Fruit fly (Drosophila melanogaster) ovary, adult (tissue): Measurements from ENCODE around the gene CG12795.
A peak's percentile ranks its signal among the peaks of the same experiment; 100 is the strongest.

Experiments used
- CG17801 ChIP-seq: fragments of 200-800 bp; optimal IDR thresholded peaks from 2 replicates; lab custom pipeline; 2019; ENCODE audit warnings: missing biosample characterization, mild to moderate bottlenecking, missing genetic modification characterization, moderate library complexity; ENCODE audit not compliant: partially characterized antibody

The CG12795 gene

DNA sequence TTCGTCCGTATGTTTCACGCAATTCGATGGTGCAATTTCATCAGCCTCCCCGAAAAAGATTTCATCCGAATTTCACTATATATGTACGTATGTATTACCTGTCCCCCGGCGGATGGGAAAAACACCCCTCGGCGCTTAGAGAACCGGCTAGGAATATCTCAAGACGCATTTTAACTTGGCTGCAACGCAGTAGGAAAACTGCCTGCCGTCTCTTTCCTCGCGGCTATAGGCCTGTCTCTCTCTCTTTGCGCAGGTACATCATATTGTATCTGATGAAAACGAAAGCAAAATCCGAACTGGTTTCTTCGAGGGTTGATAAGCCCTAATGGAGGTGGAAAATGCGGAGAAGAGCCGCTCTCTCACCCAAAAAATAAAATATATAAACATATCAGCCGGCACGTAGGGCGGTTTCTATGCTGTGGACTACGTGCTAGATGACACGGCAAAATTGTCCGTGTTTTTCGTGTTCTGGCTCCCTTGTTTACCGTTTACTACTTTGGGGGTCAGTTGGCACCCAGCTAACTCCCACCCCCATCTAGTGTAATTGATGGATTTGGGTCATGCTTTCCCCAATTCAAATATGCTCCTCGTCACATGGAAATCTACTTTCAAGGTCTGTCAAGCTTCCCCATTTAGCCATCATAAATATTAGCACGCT lies 24.3 kb downstream of the CG12795 start:
- TF ChIP-seq CG17801, result no peak

DNA sequence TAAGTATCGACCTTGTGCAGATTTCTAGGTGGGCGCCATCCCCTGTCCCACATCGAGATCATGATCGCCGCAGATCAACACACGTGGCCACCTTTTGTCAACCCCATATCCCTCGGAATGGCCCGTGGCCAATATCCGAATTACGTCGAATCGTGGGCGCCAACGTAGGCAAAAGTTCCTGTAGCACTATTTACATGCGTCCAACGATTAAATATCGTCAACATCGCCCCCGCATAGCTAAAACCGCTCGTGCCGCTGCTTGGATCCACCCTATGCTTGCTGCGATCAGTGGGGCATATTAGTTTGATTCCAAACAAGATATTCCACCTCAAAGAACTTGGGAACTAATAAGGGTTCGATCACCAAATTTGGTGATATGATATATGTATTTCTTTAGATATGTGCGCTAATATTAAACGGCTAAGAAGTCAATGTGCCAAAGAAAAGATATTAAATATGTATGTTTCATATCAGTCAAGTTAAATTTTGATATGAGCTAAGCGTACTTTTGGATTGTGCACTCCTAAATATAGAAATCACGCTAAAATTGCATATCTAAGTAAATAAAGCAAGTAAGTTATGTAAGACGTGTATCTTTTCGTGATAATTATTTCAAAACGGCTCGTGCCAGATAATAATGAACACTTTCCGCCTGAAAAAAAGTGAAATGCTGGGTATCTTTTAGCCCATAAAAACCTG lies 24.9 kb downstream of the CG12795 start:
- peak; percentile 5 for TF ChIP-seq CG17801

DNA sequence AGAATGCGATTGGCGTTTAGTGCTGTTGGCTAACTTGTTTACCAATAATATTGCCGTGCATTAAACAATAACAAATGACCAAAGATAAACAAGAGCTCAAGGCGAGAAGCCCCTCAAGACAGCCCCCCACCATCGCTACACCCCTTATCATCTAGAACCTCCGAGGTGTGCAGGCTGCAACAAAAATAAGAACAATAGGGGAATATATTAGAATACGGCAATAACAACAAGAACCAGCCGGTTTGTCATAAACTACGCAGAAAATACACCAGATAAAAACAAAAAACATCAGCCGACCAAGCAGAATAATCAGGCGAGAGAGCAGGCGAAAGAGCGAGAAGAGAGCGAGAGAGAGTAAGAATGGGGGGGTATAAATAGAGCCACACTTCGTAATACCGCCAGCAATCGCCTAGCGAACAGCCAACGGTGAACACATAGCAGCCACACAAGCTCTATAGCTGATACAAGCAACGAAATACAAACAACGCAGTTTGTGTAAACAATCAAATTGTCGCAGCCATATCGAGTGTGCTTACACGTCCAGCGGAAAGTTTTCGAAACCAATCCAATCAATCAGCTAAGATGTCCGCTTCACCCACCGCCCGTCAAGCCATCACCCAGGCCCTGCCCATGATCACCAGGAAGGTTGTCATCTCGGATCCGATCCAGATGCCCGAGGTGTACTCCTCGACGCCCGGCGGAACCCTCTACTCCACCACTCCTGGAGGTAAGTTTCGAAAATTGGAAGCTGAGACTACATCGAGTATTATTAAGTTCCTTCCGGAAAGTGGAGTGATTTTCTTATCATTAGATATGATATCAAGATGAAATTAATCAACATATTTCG lies 26.0 kb downstream of the CG12795 start, which contains the start of gene Thor:
Thor (plus strand) TSS at position 401 of the 847 bp plus-strand sequence.
- TF ChIP-seq CG17801, result peak; percentile 75

DNA sequence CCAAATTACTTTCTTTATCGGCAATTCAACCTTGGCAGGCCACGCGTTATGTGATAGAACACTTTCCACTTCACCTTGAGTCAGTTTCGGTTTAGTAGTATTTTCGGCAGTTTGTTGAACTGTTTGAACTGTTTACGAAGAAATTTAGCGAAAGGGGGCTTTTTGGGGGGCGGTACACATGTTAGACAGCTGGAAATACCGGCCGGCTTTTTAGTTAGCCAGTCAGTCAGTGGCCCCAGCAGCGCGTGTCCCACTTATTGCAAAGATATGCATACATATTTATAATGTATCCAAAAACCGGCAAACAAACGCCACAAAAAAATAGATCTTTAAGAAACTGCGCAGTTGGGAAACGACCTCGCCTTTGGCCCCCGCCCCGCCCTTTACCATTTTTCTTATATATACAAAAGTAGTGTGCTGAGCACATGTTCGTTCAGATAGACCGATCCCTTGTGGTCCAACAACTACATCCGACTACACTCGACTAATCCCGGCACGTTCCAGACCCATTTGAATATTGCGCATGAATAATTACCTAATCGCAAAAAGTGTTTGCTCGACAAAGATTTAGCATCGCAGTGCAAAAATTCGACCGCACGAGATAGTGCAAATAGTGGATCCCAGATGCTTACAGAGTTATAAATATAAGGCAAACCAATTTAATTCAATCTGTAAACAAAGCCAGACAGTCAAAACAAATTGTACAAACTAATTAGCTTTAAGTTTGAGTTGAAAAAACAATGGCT lies 27.6 kb downstream of the CG12795 start:
- TF ChIP-seq CG17801, result no peak

DNA sequence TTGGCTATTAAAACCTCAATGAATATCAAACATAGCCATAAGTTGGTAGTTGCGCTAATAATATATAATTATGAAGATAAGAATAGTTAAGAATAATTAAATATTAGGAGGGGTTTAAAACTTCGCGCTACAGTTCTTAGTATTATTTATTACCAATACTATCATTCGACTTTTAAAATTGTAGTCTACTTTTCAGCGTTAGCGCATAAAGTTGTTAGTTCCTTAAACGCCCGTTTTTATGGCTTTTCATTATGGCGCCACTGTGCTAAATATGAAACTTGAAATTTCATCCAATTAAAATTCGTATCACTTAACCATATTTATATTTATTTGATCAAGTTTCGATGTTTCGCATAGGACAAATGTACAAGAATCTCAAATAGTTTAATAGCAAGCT lies 28.2 kb downstream of the CG12795 start:
- no peak for TF ChIP-seq CG17801

DNA sequence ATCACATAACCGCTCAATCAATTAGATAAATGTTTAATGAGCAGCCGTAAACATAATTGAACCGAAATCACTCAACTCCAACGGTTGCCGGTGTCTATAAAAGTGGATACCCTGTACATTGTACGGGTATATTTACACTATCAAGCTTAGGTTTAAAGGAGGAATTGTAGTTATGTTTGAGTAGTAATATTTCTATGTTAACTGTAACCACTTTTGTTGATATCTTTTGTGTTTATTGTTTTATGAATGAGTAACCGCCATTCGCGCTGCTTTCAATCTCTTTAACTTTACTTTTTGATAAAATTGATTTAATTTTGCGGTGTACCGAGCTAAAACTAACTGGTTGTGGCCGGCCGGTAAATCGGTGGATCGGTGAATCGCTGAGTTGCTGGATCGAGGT lies 29.8 kb downstream of the CG12795 start:
- TF ChIP-seq CG17801, result no peak

DNA sequence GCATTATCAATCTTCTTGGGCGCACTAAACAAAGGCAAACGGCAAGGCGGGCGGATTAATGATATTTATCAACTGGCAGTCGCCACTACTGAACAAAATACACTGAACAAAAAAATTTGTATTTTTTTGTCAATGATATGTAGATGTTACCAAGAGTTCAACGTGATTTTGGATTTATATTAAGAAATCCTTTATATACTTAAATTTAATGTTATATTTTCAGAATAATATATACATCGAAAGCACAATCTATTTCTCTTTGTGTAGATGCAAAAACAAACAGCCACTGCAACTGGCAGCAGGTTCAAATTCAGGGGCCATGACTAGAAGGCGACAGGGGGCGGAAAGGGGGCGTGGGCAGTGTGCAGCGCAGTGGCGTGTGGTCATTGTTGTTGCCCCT lies 30.4 kb downstream of the CG12795 start:
- TF ChIP-seq CG17801, result no peak

DNA sequence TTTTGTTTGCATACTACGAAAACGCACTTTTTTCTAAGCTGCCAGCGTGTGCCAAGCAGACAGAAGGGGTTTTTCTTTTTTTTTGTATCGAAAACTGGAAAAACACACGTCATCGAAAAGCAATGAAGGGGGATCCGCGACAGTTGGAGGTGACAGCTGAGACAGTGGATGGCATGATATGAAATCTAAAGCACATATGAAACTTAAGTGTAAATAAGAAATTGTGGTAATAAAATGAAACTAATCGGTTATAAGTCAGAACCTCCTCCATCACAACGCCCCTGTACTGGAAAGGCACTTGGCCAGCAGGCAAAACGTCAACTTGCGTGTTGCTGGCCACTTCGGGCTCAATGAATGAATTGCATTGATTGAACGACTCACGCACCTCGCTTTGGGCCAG lies 31.4 kb downstream of the CG12795 start:
- no peak for TF ChIP-seq CG17801

DNA sequence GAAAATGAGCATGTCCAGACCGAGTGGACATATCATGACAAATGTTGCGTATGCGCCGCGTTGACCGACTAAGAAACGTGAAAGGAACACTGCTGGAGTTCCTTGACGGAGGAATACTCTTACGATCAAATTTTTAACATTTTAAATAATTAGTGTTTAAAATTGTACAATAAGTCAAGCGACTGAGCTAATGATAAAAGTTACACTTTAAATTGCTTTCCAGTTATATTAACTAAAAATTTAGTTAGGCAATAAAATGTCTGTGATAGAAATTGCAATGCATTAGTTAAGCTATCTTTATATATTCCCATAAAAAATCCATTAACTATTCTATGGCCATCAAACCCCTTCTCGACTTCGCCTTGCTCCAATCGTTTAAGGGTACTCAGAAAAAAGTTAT lies 32.5 kb downstream of the CG12795 start:
- no peak for TF ChIP-seq CG17801

DNA sequence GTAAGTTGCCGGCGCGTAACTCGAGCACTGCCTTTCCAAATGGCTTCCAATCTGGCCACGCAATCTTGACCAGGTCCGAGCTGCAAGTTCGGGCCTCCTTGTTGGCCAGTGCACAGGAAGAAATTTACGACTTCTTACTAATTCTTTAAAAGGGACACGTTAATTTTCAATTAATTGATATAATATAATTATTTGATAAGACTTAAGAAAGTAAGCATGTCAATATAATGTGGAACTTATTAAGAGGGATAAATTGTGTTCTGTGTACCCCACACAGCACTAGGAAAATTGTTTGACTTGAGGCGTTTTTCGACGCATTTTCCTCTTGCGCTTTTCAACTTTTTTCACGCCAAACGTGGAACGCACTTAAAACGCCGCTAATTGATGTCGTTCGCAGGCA lies 33.2 kb downstream of the CG12795 start:
- TF ChIP-seq CG17801, result no peak

DNA sequence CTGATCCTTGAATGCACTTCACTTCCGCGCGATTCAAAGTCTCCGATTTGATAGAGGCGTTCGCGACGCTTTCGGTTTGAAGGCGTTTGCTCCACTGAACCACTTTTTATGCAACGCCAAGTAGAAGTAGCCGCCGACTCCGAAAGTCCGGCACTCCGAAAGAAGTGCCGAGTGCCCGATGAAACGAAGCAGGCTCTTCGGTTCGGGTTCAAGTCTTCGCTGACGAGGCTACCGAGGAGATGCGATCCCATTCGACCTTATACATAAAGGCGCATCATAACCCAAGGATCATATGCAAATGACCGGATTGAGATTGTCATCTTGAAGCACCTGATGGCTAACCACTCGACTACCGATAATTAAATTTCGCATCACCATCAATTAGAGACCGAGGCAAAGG lies 38.7 kb downstream of the CG12795 start, which contains the start of gene CG15414:
CG15414 (minus strand) TSS at position 101 of the 400 bp plus-strand sequence.
- TF ChIP-seq CG17801, result no peak

DNA sequence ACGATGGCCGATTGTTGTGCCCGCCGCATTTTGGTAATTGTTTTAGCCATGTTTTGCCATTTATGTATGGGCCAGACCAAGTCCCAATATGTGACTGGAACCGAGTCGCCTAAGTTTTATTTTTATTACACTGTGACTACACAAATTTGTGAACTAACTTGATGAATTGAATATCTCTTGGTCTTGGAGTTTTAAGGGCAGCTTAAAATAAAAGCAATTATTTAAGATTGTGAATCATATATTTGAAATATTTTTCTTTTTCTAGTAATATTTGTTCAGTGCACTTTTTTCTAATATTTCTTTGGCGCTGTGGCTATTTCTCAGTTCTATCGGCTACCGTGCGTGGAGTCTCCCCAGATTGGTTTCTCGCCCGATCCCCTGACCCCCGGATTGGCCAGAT lies 41.2 kb downstream of the CG12795 start:
- TF ChIP-seq CG17801, result no peak

DNA sequence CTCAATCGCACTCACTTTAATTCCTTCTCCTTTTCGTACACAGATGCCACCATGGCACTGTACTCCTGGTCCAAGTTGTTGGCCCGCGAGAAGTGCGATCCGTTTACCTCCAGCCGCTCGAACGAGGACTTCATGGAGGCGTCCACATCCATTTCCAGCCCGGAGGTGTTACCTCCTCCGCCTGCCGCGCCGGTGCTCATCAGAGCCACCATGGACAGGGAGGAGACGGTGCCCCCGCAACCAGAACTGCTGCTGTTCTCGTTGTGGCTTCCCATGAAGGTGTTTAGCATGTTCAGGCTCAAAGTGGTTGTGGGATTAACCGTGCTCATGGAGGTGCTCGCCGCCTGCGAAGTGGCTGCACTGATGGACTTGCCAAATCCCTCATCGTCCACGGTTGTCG lies 43.2 kb downstream of the CG12795 start:
- TF ChIP-seq CG17801, result no peak
